Fruit fly (Drosophila melanogaster) whole organism, embryonic: ENCODE results near the gene Sf3b1.

Experiments used
- Abd-B ChIP-seq: fragments of 200-800 bp; sonication (Bioruptor generic); optimal IDR thresholded peaks from 2 replicates; lab custom pipeline; 2018; ENCODE audit warnings: missing biosample characterization, mild to moderate bottlenecking, missing genetic modification characterization, moderate library complexity
- CG10543 ChIP-seq: fragments of 200-800 bp; sonication (Bioruptor generic); optimal IDR thresholded peaks from 3 replicates; lab custom pipeline; 2017; ENCODE audit warnings: missing biosample characterization, mild to moderate bottlenecking, missing genetic modification characterization, moderate library complexity
- CG10979 ChIP-seq: fragments of 200-800 bp; sonication (Bioruptor generic); optimal IDR thresholded peaks from 2 replicates; lab custom pipeline; 2018; ENCODE audit warnings: missing biosample characterization, mild to moderate bottlenecking, missing genetic modification characterization, moderate library complexity
- CG12299 ChIP-seq: fragments of 200-800 bp; sonication (Bioruptor generic); optimal IDR thresholded peaks from 2 replicates; lab custom pipeline; 2018; ENCODE audit warnings: missing biosample characterization, mild to moderate bottlenecking, missing genetic modification characterization
- CG1233 ChIP-seq: fragments of 200-800 bp; sonication (Bioruptor generic); optimal IDR thresholded peaks from 4 replicates; lab custom pipeline; 2018; ENCODE audit warnings: missing biosample characterization, mild to moderate bottlenecking, missing genetic modification characterization
- CG12744 ChIP-seq: fragments of 200-800 bp; sonication (Bioruptor generic); optimal IDR thresholded peaks from 2 replicates; lab custom pipeline; 2016; ENCODE audit warnings: missing biosample characterization, missing genetic modification characterization
- CG14441 ChIP-seq: fragments of 200-800 bp; sonication (Bioruptor generic); IDR thresholded peaks from 2 replicates; pipeline ENCODE4 v1.3.6; 2022; ENCODE audit warnings: missing biosample characterization, missing genetic modification characterization
- CG15479 ChIP-seq: fragments of 200-800 bp; sonication (Bioruptor generic); optimal IDR thresholded peaks from 3 replicates; lab custom pipeline; 2019; ENCODE audit warnings: missing biosample characterization, mild to moderate bottlenecking, missing genetic modification characterization, moderate library complexity
- CG17385 ChIP-seq: fragments of 200-800 bp; sonication (Bioruptor generic); optimal IDR thresholded peaks from 3 replicates; lab custom pipeline; 2018; ENCODE audit warnings: missing biosample characterization, mild to moderate bottlenecking, missing genetic modification characterization
- CG17612 ChIP-seq: fragments of 200-800 bp; sonication (Bioruptor generic); IDR thresholded peaks from 2 replicates; pipeline ENCODE4 v1.3.6; 2022; ENCODE audit warnings: missing biosample characterization, missing genetic modification characterization
- CG2129 ChIP-seq: fragments of 200-800 bp; sonication (Bioruptor generic); IDR thresholded peaks from 2 replicates; pipeline ENCODE4 v1.3.6; 2022; ENCODE audit warnings: missing biosample characterization, missing genetic modification characterization; ENCODE audit not compliant: partially characterized antibody
- CG32767 ChIP-seq: fragments of 200-800 bp; sonication (Bioruptor generic); IDR thresholded peaks from 2 replicates; pipeline ENCODE4 v1.3.6; 2022; ENCODE audit warnings: missing biosample characterization, missing genetic modification characterization
- CG32772 ChIP-seq: fragments of 200-800 bp; sonication (Bioruptor generic); IDR thresholded peaks from 2 replicates; pipeline ENCODE4 v1.3.6; 2022; ENCODE audit warnings: missing biosample characterization, missing genetic modification characterization
- CG34422 ChIP-seq: fragments of 200-800 bp; sonication (Bioruptor generic); IDR thresholded peaks from 3 replicates; pipeline ENCODE4 v1.3.6; 2022; ENCODE audit warnings: missing biosample characterization, missing genetic modification characterization
- CG4404 ChIP-seq: fragments of 200-800 bp; sonication (Bioruptor generic); IDR thresholded peaks from 2 replicates; pipeline ENCODE4 v1.3.6; 2022; ENCODE audit warnings: missing biosample characterization, missing genetic modification characterization
- CG8290 ChIP-seq, 3 experiments: fragments of 200-800 bp; sonication (Bioruptor generic); optimal IDR thresholded peaks; 2 replicates each; lab custom pipeline; 2016 to 2019; ENCODE audit warnings: missing biosample characterization in 3 of 3, missing genetic modification characterization in 3 of 3, mild to moderate bottlenecking in 2 of 3, moderate library complexity in 1 of 3
- CG9727 ChIP-seq: fragments of 200-800 bp; sonication (Bioruptor generic); optimal IDR thresholded peaks from 3 replicates; lab custom pipeline; 2017; ENCODE audit warnings: missing biosample characterization, mild to moderate bottlenecking, missing genetic modification characterization
- Dek ChIP-seq: fragments of 200-800 bp; sonication (Bioruptor generic); optimal IDR thresholded peaks from 3 replicates; lab custom pipeline; 2019; ENCODE audit warnings: missing biosample characterization, mild to moderate bottlenecking, missing genetic modification characterization, moderate library complexity
- Dll ChIP-seq: fragments of 200-800 bp; sonication (Bioruptor generic); IDR thresholded peaks from 4 replicates; pipeline ENCODE4 v1.3.6; 2022; ENCODE audit warnings: missing biosample characterization, missing genetic modification characterization; ENCODE audit not compliant: partially characterized antibody
- Doc3 ChIP-seq: fragments of 200-800 bp; sonication (Bioruptor generic); IDR thresholded peaks from 3 replicates; pipeline ENCODE4 v1.3.6; 2022; ENCODE audit warnings: missing biosample characterization, missing genetic modification characterization; ENCODE audit not compliant: partially characterized antibody
- E2f2 ChIP-seq: fragments of 200-800 bp; sonication (Bioruptor generic); IDR thresholded peaks from 2 replicates; pipeline ENCODE4 v1.3.6; 2022; ENCODE audit warnings: missing biosample characterization, missing genetic modification characterization
- HLH54F ChIP-seq: fragments of 200-800 bp; sonication (Bioruptor generic); optimal IDR thresholded peaks from 3 replicates; lab custom pipeline; 2016; ENCODE audit warnings: missing biosample characterization, missing genetic modification characterization
- Jarid2 ChIP-seq: fragments of 200-800 bp; sonication (Bioruptor generic); optimal IDR thresholded peaks from 3 replicates; lab custom pipeline; 2017; ENCODE audit warnings: mild to moderate bottlenecking, missing biosample characterization, missing genetic modification reagents, missing genetic modification characterization
- Lhr ChIP-seq: fragments of 200-800 bp; sonication (Bioruptor generic); optimal IDR thresholded peaks from 3 replicates; lab custom pipeline; 2017; ENCODE audit warnings: mild to moderate bottlenecking, missing biosample characterization, missing genetic modification reagents, missing genetic modification characterization
- NC2α ChIP-seq: fragments of 200-800 bp; sonication (Bioruptor generic); optimal IDR thresholded peaks from 2 replicates; lab custom pipeline; 2016; ENCODE audit warnings: missing biosample characterization, missing genetic modification characterization
- Nf-YC ChIP-seq: fragments of 200-800 bp; optimal IDR thresholded peaks from 3 replicates; lab custom pipeline; 2019; ENCODE audit warnings: missing biosample characterization, mild to moderate bottlenecking, missing genetic modification characterization, moderate library complexity
- TFAM ChIP-seq: fragments of 200-800 bp; sonication (Bioruptor generic); optimal IDR thresholded peaks from 2 replicates; lab custom pipeline; 2017; ENCODE audit warnings: missing biosample characterization, missing genetic modification characterization, inconsistent platforms
- YL-1 ChIP-seq: fragments of 200-800 bp; sonication (Bioruptor generic); optimal IDR thresholded peaks from 3 replicates; lab custom pipeline; 2017; ENCODE audit warnings: missing biosample characterization, mild to moderate bottlenecking, missing genetic modification characterization
- abd-A ChIP-seq: fragments of 200-800 bp; sonication (Bioruptor generic); optimal IDR thresholded peaks from 3 replicates; lab custom pipeline; 2019; ENCODE audit warnings: missing biosample characterization, mild to moderate bottlenecking, missing genetic modification characterization, moderate library complexity
- cad ChIP-seq: fragments of >200 bp; optimal IDR thresholded peaks from 2 replicates; lab custom pipeline; 2017; ENCODE audit warnings: missing biosample characterization, missing genetic modification characterization
- croc ChIP-seq: fragments of 200-800 bp; sonication (Bioruptor generic); conservative IDR thresholded peaks from 3 replicates; pipeline ENCODE4 v1.3.6; 2022; ENCODE audit warnings: missing biosample characterization, missing genetic modification characterization
- dan ChIP-seq: fragments of 200-800 bp; sonication (Bioruptor generic); IDR thresholded peaks from 2 replicates; pipeline ENCODE4 v1.3.6; 2022; ENCODE audit warnings: missing biosample characterization, missing genetic modification characterization
- dysf ChIP-seq: fragments of 200-800 bp; sonication (Bioruptor generic); IDR thresholded peaks from 3 replicates; pipeline ENCODE4 v1.3.6; 2022; ENCODE audit warnings: missing biosample characterization, missing genetic modification characterization
- fu2 ChIP-seq: fragments of 200-800 bp; sonication (Bioruptor generic); optimal IDR thresholded peaks from 2 replicates; lab custom pipeline; 2016; ENCODE audit warnings: missing biosample characterization, missing genetic modification characterization
- h ChIP-seq: fragments of >200 bp; optimal IDR thresholded peaks from 2 replicates; lab custom pipeline; 2017
- ham ChIP-seq: fragments of 200-800 bp; sonication (Bioruptor generic); IDR thresholded peaks from 2 replicates; pipeline ENCODE4 v1.3.6; 2022; ENCODE audit warnings: missing biosample characterization, missing genetic modification characterization
- hth ChIP-seq: fragments of >200 bp; optimal IDR thresholded peaks from 2 replicates; lab custom pipeline; 2017; ENCODE audit warnings: inconsistent platforms
- ind ChIP-seq: fragments of 200-800 bp; sonication (Bioruptor generic); optimal IDR thresholded peaks from 3 replicates; lab custom pipeline; 2016; ENCODE audit warnings: missing biosample characterization, missing genetic modification characterization
- insv ChIP-seq, 2 experiments: fragments of 200-800 bp; sonication (Bioruptor generic); optimal IDR thresholded peaks; 3 replicates each; lab custom pipeline; 2016 to 2018; ENCODE audit warnings: missing biosample characterization in 2 of 2, missing genetic modification characterization in 2 of 2
- pita ChIP-seq: fragments of 200-800 bp; sonication (Bioruptor generic); optimal IDR thresholded peaks from 2 replicates; lab custom pipeline; 2017; ENCODE audit warnings: missing biosample characterization, mild to moderate bottlenecking, missing genetic modification characterization
- psq ChIP-seq: fragments of 200-800 bp; sonication (Bioruptor generic); optimal IDR thresholded peaks from 2 replicates; lab custom pipeline; 2017; ENCODE audit warnings: missing biosample characterization, missing genetic modification characterization
- sc ChIP-seq, 3 experiments: fragments of >200 bp in 2 of 3; fragments of 200-800 bp in 1 of 3; sonication (Bioruptor generic) in 1 of 3; optimal IDR thresholded peaks; 2 replicates in 2 of 3; 3 replicates in 1 of 3; lab custom pipeline; 2017; ENCODE audit warnings: mild to moderate bottlenecking in 1 of 3, missing biosample characterization in 1 of 3, missing genetic modification characterization in 1 of 3, missing genetic modification reagents in 1 of 3
- scrt ChIP-seq: fragments of 200-800 bp; sonication (Bioruptor generic); optimal IDR thresholded peaks from 2 replicates; lab custom pipeline; 2018; ENCODE audit warnings: missing biosample characterization, mild to moderate bottlenecking, missing genetic modification characterization, moderate library complexity
- sima ChIP-seq: fragments of 200-800 bp; sonication (Bioruptor generic); optimal IDR thresholded peaks from 2 replicates; lab custom pipeline; 2016; ENCODE audit warnings: missing biosample characterization, missing genetic modification characterization
- slou ChIP-seq: fragments of 200-800 bp; sonication (Bioruptor generic); optimal IDR thresholded peaks from 3 replicates; lab custom pipeline; 2016; ENCODE audit warnings: missing biosample characterization, missing genetic modification characterization
- sug ChIP-seq: fragments of 200-800 bp; optimal IDR thresholded peaks from 2 replicates; lab custom pipeline; 2019; ENCODE audit warnings: missing biosample characterization, mild to moderate bottlenecking, missing genetic modification characterization, moderate library complexity
- tap ChIP-seq: fragments of 200-800 bp; optimal IDR thresholded peaks from 3 replicates; lab custom pipeline; 2019; ENCODE audit warnings: missing biosample characterization, mild to moderate bottlenecking, missing genetic modification characterization, moderate library complexity
- wdn ChIP-seq: fragments of 200-800 bp; sonication (Bioruptor generic); IDR thresholded peaks from 2 replicates; pipeline ENCODE4 v1.3.6; 2022; ENCODE audit warnings: missing biosample characterization, missing genetic modification characterization
- wor ChIP-seq: fragments of 200-800 bp; sonication (Bioruptor generic); IDR thresholded peaks from 2 replicates; pipeline ENCODE4 v1.3.6; 2022; ENCODE audit warnings: missing biosample characterization, missing genetic modification characterization

Sf3b1 gene

dm6 chr2L:520331-521000, 47.7 kb upstream of the Sf3b1 start (continued):
- peak; percentile 90 for TF ChIP-seq CG9727 (GFP tag; lab: Kevin White, UChicago)
- peak; percentile 84 for TF ChIP-seq tap
- TF ChIP-seq CG34422 (GFP tag; lab: Robert Waterston, UW), result peak; percentile 86; the same call in 2 of the 3 replicates
- peak; percentile 27 for TF ChIP-seq fu2 (GFP tag; lab: Kevin White, UChicago)
- peak; percentile 29 for TF ChIP-seq Jarid2 (GFP tag; lab: Kevin White, UChicago)
- no peak for TF ChIP-seq abd-A (tag; lab: Kevin White, UChicago)
- TF ChIP-seq slou, result peak; percentile 63
- peak; percentile 84 for TF ChIP-seq CG17385 (GFP tag; lab: Kevin White, UChicago)
- TF ChIP-seq Dll, result no peak
- peak; percentile 38; the same call in 1 of the 2 replicates for TF ChIP-seq wdn (GFP tag; lab: Robert Waterston, UW)
- peak; percentile 35 for TF ChIP-seq scrt (GFP tag; lab: Kevin White, UChicago)
- peak; percentile 86 for TF ChIP-seq dysf (GFP tag; lab: Robert Waterston, UW)
- peak; percentile 88 for TF ChIP-seq Abd-B (GFP tag; lab: Kevin White, UChicago)
- peak; percentile 36 for TF ChIP-seq sug
- TF ChIP-seq psq (GFP tag; lab: Kevin White, UChicago), result peak; percentile 30
- TF ChIP-seq CG10543 (GFP tag; lab: Kevin White, UChicago), result no peak
- peak; percentile 33 for TF ChIP-seq CG1233 (GFP tag; lab: Kevin White, UChicago)
- TF ChIP-seq CG8290 (GFP tag; optimal IDR thresholded peaks at IDR 0.05; lab: Kevin White, UChicago), result peak; percentile 71
- peak; percentile 40 to 86 for TF ChIP-seq CG8290 (tag; optimal IDR thresholded peaks at IDR 0.05; lab: Kevin White, UChicago)
- peak; percentile 81 for TF ChIP-seq Dek (tag; lab: Kevin White, UChicago)
- TF ChIP-seq ham (GFP tag; lab: Robert Waterston, UW), result no peak
- TF ChIP-seq croc (GFP tag; lab: Robert Waterston, UW), result peak; percentile 78
- TF ChIP-seq Nf-YC (tag; lab: Kevin White, UChicago), result no peak
- TF ChIP-seq YL-1 (GFP tag; lab: Kevin White, UChicago), result peak; percentile 8
- no peak for TF ChIP-seq CG2129 (GFP tag; lab: Robert Waterston, UW)
- peak; percentile 81 for TF ChIP-seq CG12744 (GFP tag; lab: Kevin White, UChicago)
- TF ChIP-seq CG4404, result peak; percentile 46; the same call in 1 of the 2 replicates
- no peak for TF ChIP-seq CG17612 (GFP tag; lab: Robert Waterston, UW)
- TF ChIP-seq pita, result no peak
- peak; percentile 85 for TF ChIP-seq NC2α (GFP tag; lab: Kevin White, UChicago)
- peak in 1 of 2 experiments; percentile 9 for TF ChIP-seq insv (GFP tag; optimal IDR thresholded peaks at IDR 0.05; lab: Kevin White, UChicago)
- TF ChIP-seq Doc3 (GFP tag; lab: Robert Waterston, UW), result no peak
- no peak for TF ChIP-seq hth (lab: Kevin White, UChicago)
- TF ChIP-seq CG15479, result no peak
- peak; percentile 74 for TF ChIP-seq wor (GFP tag; lab: Robert Waterston, UW)
- TF ChIP-seq CG12299 (tag; lab: Kevin White, UChicago), result peak; percentile 74
- peak; percentile 70 for TF ChIP-seq Lhr (GFP tag; lab: Kevin White, UChicago)
- TF ChIP-seq CG32772 (GFP tag; lab: Robert Waterston, UW), result peak; percentile 73
- TF ChIP-seq sc (optimal IDR thresholded peaks at IDR 0.05; lab: Kevin White, UChicago), result no peak
- peak; percentile 63 for TF ChIP-seq sc (GFP tag; optimal IDR thresholded peaks at IDR 0.05; lab: Kevin White, UChicago)
- peak; percentile 75 for TF ChIP-seq HLH54F (GFP tag; lab: Kevin White, UChicago)
- TF ChIP-seq sima (GFP tag; lab: Kevin White, UChicago), result peak; percentile 29
- TF ChIP-seq E2f2 (GFP tag; lab: Robert Waterston, UW), result peak; percentile 57
- TF ChIP-seq cad, result no peak
- peak; percentile 87 for TF ChIP-seq CG14441
- TF ChIP-seq dan (GFP tag; lab: Robert Waterston, UW), result 0 out of 2 replicates have a peak, but pooled peaks have one; percentile 11
- peak; percentile 7 for TF ChIP-seq TFAM
- TF ChIP-seq CG10979, result peak; percentile 92
- TF ChIP-seq h (lab: Kevin White, UChicago), result no peak
- peak; percentile 80 for TF ChIP-seq CG32767 (GFP tag; lab: Robert Waterston, UW)
- peak; percentile 57 for TF ChIP-seq ind
